Fruit fly (Drosophila melanogaster) whole organism, embryonic: ENCODE data around the gene CG11454.

Source experiments
- Adf1 ChIP-seq: fragments of 200-800 bp; sonication (Bioruptor generic); IDR thresholded peaks from 2 replicates; pipeline ENCODE4 v1.3.6; 2022; ENCODE audit warnings: missing biosample characterization, missing genetic modification characterization
- Atf-2 ChIP-seq: fragments of 200-800 bp; sonication (Bioruptor generic); optimal IDR thresholded peaks from 2 replicates; lab custom pipeline; 2016; ENCODE audit warnings: missing biosample characterization, missing genetic modification characterization
- Atf6 ChIP-seq: fragments of 200-800 bp; sonication (Bioruptor generic); IDR thresholded peaks from 2 replicates; pipeline ENCODE4 v1.3.6; 2022; ENCODE audit warnings: missing biosample characterization, missing genetic modification characterization
- Bgb ChIP-seq: fragments of 200-800 bp; sonication (Bioruptor generic); IDR thresholded peaks from 2 replicates; pipeline ENCODE4 v1.3.6; 2022; ENCODE audit warnings: missing biosample characterization, missing genetic modification characterization; ENCODE audit not compliant: partially characterized antibody
- CG10543 ChIP-seq: fragments of 200-800 bp; sonication (Bioruptor generic); optimal IDR thresholded peaks from 3 replicates; lab custom pipeline; 2017; ENCODE audit warnings: missing biosample characterization, mild to moderate bottlenecking, missing genetic modification characterization, moderate library complexity
- CG11085 ChIP-seq: fragments of 200-800 bp; sonication (Bioruptor generic); IDR thresholded peaks from 2 replicates; pipeline ENCODE4 v1.3.6; 2022; ENCODE audit warnings: missing biosample characterization, missing genetic modification characterization
- CG11723 ChIP-seq: fragments of 200-800 bp; sonication (Bioruptor generic); optimal IDR thresholded peaks from 2 replicates; lab custom pipeline; 2017; ENCODE audit warnings: missing biosample characterization, mild to moderate bottlenecking, missing genetic modification characterization
- CG14667 ChIP-seq: fragments of 200-800 bp; sonication (Bioruptor generic); IDR thresholded peaks from 2 replicates; pipeline ENCODE4 v1.3.6; 2022; ENCODE audit warnings: missing biosample characterization, missing genetic modification characterization
- CG15514 ChIP-seq: fragments of 200-800 bp; sonication (Bioruptor generic); optimal IDR thresholded peaks from 3 replicates; lab custom pipeline; 2017; ENCODE audit warnings: missing biosample characterization, missing genetic modification characterization, mild to moderate bottlenecking, moderate library complexity, missing genetic modification reagents
- CG15696 ChIP-seq: fragments of 200-800 bp; sonication (Bioruptor generic); optimal IDR thresholded peaks from 2 replicates; lab custom pipeline; 2019; ENCODE audit warnings: missing biosample characterization, mild to moderate bottlenecking, missing genetic modification characterization, moderate library complexity
- CG16815 ChIP-seq: fragments of 200-800 bp; sonication (Bioruptor generic); optimal IDR thresholded peaks from 3 replicates; lab custom pipeline; 2017; ENCODE audit warnings: missing biosample characterization, mild to moderate bottlenecking, missing genetic modification characterization
- CG17568 ChIP-seq: fragments of 200-800 bp; sonication (Bioruptor generic); optimal IDR thresholded peaks from 2 replicates; lab custom pipeline; 2018; ENCODE audit warnings: missing biosample characterization, mild to moderate bottlenecking, missing genetic modification characterization, moderate library complexity
- CG17912 ChIP-seq: fragments of 200-800 bp; sonication (Bioruptor generic); optimal IDR thresholded peaks from 2 replicates; lab custom pipeline; 2018; ENCODE audit warnings: missing biosample characterization, mild to moderate bottlenecking, missing genetic modification characterization
- CG18476 ChIP-seq: fragments of 200-800 bp; sonication (Bioruptor generic); optimal IDR thresholded peaks from 2 replicates; lab custom pipeline; 2016; ENCODE audit warnings: missing biosample characterization, mild to moderate bottlenecking, missing genetic modification characterization
- CG2129 ChIP-seq: fragments of 200-800 bp; sonication (Bioruptor generic); IDR thresholded peaks from 2 replicates; pipeline ENCODE4 v1.3.6; 2022; ENCODE audit warnings: missing biosample characterization, missing genetic modification characterization; ENCODE audit not compliant: partially characterized antibody
- CG34224 ChIP-seq: fragments of 200-800 bp; sonication (Bioruptor generic); IDR thresholded peaks from 3 replicates; pipeline ENCODE4 v1.3.6; 2022; ENCODE audit warnings: missing biosample characterization, missing genetic modification characterization; ENCODE audit not compliant: partially characterized antibody
- CG3726 ChIP-seq: fragments of 200-800 bp; sonication (Bioruptor generic); IDR thresholded peaks from 3 replicates; pipeline ENCODE4, ENCODE4 v1.3.6; 2022; ENCODE audit warnings: missing biosample characterization, missing genetic modification characterization
- CG3838 ChIP-seq: fragments of 200-800 bp; sonication (Bioruptor generic); optimal IDR thresholded peaks from 3 replicates; lab custom pipeline; 2016; ENCODE audit warnings: missing biosample characterization, missing genetic modification characterization
- CG7556 ChIP-seq: fragments of 200-800 bp; sonication (Bioruptor generic); optimal IDR thresholded peaks from 2 replicates; lab custom pipeline; 2017; ENCODE audit warnings: missing biosample characterization, mild to moderate bottlenecking, missing genetic modification characterization
- CG7928 ChIP-seq: fragments of 200-800 bp; sonication (Bioruptor generic); optimal IDR thresholded peaks from 2 replicates; lab custom pipeline; 2017; ENCODE audit warnings: missing biosample characterization, mild to moderate bottlenecking, missing genetic modification characterization
- CG8478 ChIP-seq: fragments of >200 bp; optimal IDR thresholded peaks from 2 replicates; lab custom pipeline; 2018
- CG8944 ChIP-seq: fragments of 200-800 bp; sonication (Bioruptor generic); optimal IDR thresholded peaks from 3 replicates; lab custom pipeline; 2016; ENCODE audit warnings: missing biosample characterization, missing genetic modification characterization
- CG9609 ChIP-seq: fragments of 200-800 bp; sonication (Bioruptor generic); optimal IDR thresholded peaks from 3 replicates; lab custom pipeline; 2016; ENCODE audit warnings: missing biosample characterization, missing genetic modification characterization
- CG9797 ChIP-seq: fragments of 200-800 bp; sonication (Bioruptor generic); optimal IDR thresholded peaks from 3 replicates; lab custom pipeline; 2018; ENCODE audit warnings: missing biosample characterization, mild to moderate bottlenecking, missing genetic modification characterization
- CrebB ChIP-seq: fragments of 200-800 bp; sonication (Bioruptor generic); optimal IDR thresholded peaks from 3 replicates; lab custom pipeline; 2018; ENCODE audit warnings: missing biosample characterization, mild to moderate bottlenecking, missing genetic modification characterization
- Dbx ChIP-seq: fragments of 200-800 bp; sonication (Bioruptor generic); IDR thresholded peaks from 3 replicates; pipeline ENCODE4 v1.3.6; 2022; ENCODE audit warnings: missing biosample characterization, missing genetic modification characterization
- Dek ChIP-seq: fragments of 200-800 bp; sonication (Bioruptor generic); optimal IDR thresholded peaks from 3 replicates; lab custom pipeline; 2019; ENCODE audit warnings: missing biosample characterization, mild to moderate bottlenecking, missing genetic modification characterization, moderate library complexity
- Doc2 ChIP-seq: fragments of 200-800 bp; sonication (Bioruptor generic); IDR thresholded peaks from 2 replicates; pipeline ENCODE4 v1.3.6; 2022; ENCODE audit warnings: missing biosample characterization, missing genetic modification characterization
- Drgx ChIP-seq: fragments of 200-800 bp; sonication (Bioruptor generic); IDR thresholded peaks from 2 replicates; pipeline ENCODE4 v1.3.6; 2022; ENCODE audit warnings: missing biosample characterization, missing genetic modification characterization
- H2.0 ChIP-seq: fragments of 200-800 bp; sonication (Bioruptor generic); IDR thresholded peaks from 2 replicates; pipeline ENCODE4 v1.3.6; 2022; ENCODE audit warnings: missing biosample characterization, missing genetic modification characterization
- Hmx ChIP-seq: fragments of 200-800 bp; sonication (Bioruptor generic); optimal IDR thresholded peaks from 2 replicates; lab custom pipeline; 2016; ENCODE audit warnings: missing biosample characterization, missing genetic modification characterization
- MBD-R2 ChIP-seq: fragments of 200-800 bp; sonication (Bioruptor generic); IDR thresholded peaks from 2 replicates; pipeline ENCODE4 v1.3.6; 2022; ENCODE audit warnings: missing biosample characterization, missing genetic modification characterization
- MESR4 ChIP-seq: fragments of 200-800 bp; sonication (Bioruptor generic); optimal IDR thresholded peaks from 2 replicates; lab custom pipeline; 2018; ENCODE audit warnings: missing biosample characterization, mild to moderate bottlenecking, missing genetic modification characterization, moderate library complexity
- Mes4 ChIP-seq: fragments of 200-800 bp; sonication (Bioruptor generic); optimal IDR thresholded peaks from 2 replicates; lab custom pipeline; 2016; ENCODE audit warnings: missing biosample characterization, missing genetic modification characterization
- Nf-YC ChIP-seq: fragments of 200-800 bp; optimal IDR thresholded peaks from 3 replicates; lab custom pipeline; 2019; ENCODE audit warnings: missing biosample characterization, mild to moderate bottlenecking, missing genetic modification characterization, moderate library complexity
- Oaz ChIP-seq: fragments of 200-800 bp; sonication (Bioruptor generic); IDR thresholded peaks from 2 replicates; pipeline ENCODE4 v1.3.6; 2022; ENCODE audit warnings: missing biosample characterization, missing genetic modification characterization
- TFAM ChIP-seq: fragments of 200-800 bp; sonication (Bioruptor generic); optimal IDR thresholded peaks from 2 replicates; lab custom pipeline; 2017; ENCODE audit warnings: missing biosample characterization, missing genetic modification characterization, inconsistent platforms
- Tbp ChIP-seq: fragments of >200 bp; optimal IDR thresholded peaks from 2 replicates; lab custom pipeline; 2018; ENCODE audit warnings: missing biosample characterization, missing genetic modification characterization
- aop ChIP-seq: fragments of 200-800 bp; sonication (Bioruptor generic); IDR thresholded peaks from 2 replicates; pipeline ENCODE4 v1.3.6; 2022; ENCODE audit warnings: missing biosample characterization, missing genetic modification characterization
- az2 ChIP-seq: fragments of 200-800 bp; sonication (Bioruptor generic); optimal IDR thresholded peaks from 3 replicates; lab custom pipeline; 2016; ENCODE audit warnings: missing biosample characterization, missing genetic modification characterization
- croc ChIP-seq: fragments of 200-800 bp; sonication (Bioruptor generic); conservative IDR thresholded peaks from 3 replicates; pipeline ENCODE4 v1.3.6; 2022; ENCODE audit warnings: missing biosample characterization, missing genetic modification characterization
- dm ChIP-seq: fragments of 200-800 bp; sonication (Bioruptor generic); optimal IDR thresholded peaks from 3 replicates; lab custom pipeline; 2016; ENCODE audit warnings: missing biosample characterization, missing genetic modification characterization
- grau ChIP-seq: fragments of 200-800 bp; optimal IDR thresholded peaks from 3 replicates; lab custom pipeline; 2019; ENCODE audit warnings: missing biosample characterization, mild to moderate bottlenecking, missing genetic modification characterization, moderate library complexity
- inv ChIP-seq: fragments of 200-800 bp; sonication (Bioruptor generic); IDR thresholded peaks from 2 replicates; pipeline ENCODE4 v1.3.6; 2022; ENCODE audit warnings: missing biosample characterization, missing genetic modification characterization; ENCODE audit not compliant: partially characterized antibody
- jigr1 ChIP-seq: fragments of 200-800 bp; sonication (Bioruptor generic); IDR thresholded peaks from 3 replicates; pipeline ENCODE4 v1.3.6; 2022; ENCODE audit warnings: missing biosample characterization, missing genetic modification characterization
- jumu ChIP-seq: fragments of 200-800 bp; sonication (Bioruptor generic); optimal IDR thresholded peaks from 3 replicates; lab custom pipeline; 2016; ENCODE audit warnings: missing biosample characterization, missing genetic modification characterization
- klu ChIP-seq: fragments of 200-800 bp; sonication (Bioruptor generic); IDR thresholded peaks from 2 replicates; pipeline ENCODE4 v1.3.6; 2022; ENCODE audit warnings: missing biosample characterization, missing genetic modification characterization
- knrl ChIP-seq: fragments of 200-800 bp; sonication (Bioruptor generic); IDR thresholded peaks from 3 replicates; pipeline ENCODE4 v1.3.6; 2022; ENCODE audit warnings: missing biosample characterization, missing genetic modification characterization; ENCODE audit not compliant: partially characterized antibody
- mld ChIP-seq: fragments of 200-800 bp; sonication (Bioruptor generic); IDR thresholded peaks from 3 replicates; pipeline ENCODE4 v1.3.6; 2022; ENCODE audit warnings: missing biosample characterization, missing genetic modification characterization; ENCODE audit not compliant: partially characterized antibody
- pnt ChIP-seq: fragments of 200-800 bp; sonication (Bioruptor generic); optimal IDR thresholded peaks from 3 replicates; lab custom pipeline; 2016; ENCODE audit warnings: missing biosample characterization, missing genetic modification characterization
- pum ChIP-seq: fragments of 200-800 bp; sonication (Bioruptor generic); optimal IDR thresholded peaks from 2 replicates; lab custom pipeline; 2016; ENCODE audit warnings: missing biosample characterization, missing genetic modification characterization
- tna ChIP-seq: fragments of 200-800 bp; sonication (Bioruptor generic); IDR thresholded peaks from 2 replicates; pipeline ENCODE4 v1.3.6; 2022; ENCODE audit warnings: missing biosample characterization, missing genetic modification characterization; ENCODE audit not compliant: partially characterized antibody

The CG11454 gene

dm6 chr2L:94639-95059 is 48.5 kb upstream of the CG11454 start, which contains the start of gene Zir (continued):
- no peak for TF ChIP-seq croc (GFP tag; lab: Robert Waterston, UW)
- no peak for TF ChIP-seq CG9797 (GFP tag; lab: Kevin White, UChicago)
- TF ChIP-seq Hmx (GFP tag; lab: Kevin White, UChicago): no peak
- peak; percentile 78 for TF ChIP-seq Bgb (GFP tag; lab: Robert Waterston, UW)
- peak; percentile 45; the same call in 1 of the 2 replicates for TF ChIP-seq CG2129 (GFP tag; lab: Robert Waterston, UW)
- no peak for TF ChIP-seq Dek (tag; lab: Kevin White, UChicago)
- no peak for TF ChIP-seq Doc2
- TF ChIP-seq CG8478 (lab: Kevin White, UChicago): no peak
- TF ChIP-seq klu (GFP tag; lab: Robert Waterston, UW): no peak
- TF ChIP-seq CG7556 (GFP tag; lab: Kevin White, UChicago): no peak
- no peak for TF ChIP-seq CG3838 (GFP tag; lab: Kevin White, UChicago)
- no peak for TF ChIP-seq pnt (GFP tag; lab: Kevin White, UChicago)
- TF ChIP-seq knrl (GFP tag; lab: Robert Waterston, UW): no peak; the same call in 1 of the 3 replicates
- peak; percentile 66 for TF ChIP-seq CG34224
- peak; percentile 61 for TF ChIP-seq inv (GFP tag; lab: Robert Waterston, UW)
- TF ChIP-seq mld (GFP tag; lab: Robert Waterston, UW): peak; percentile 39; the same call in 2 of the 3 replicates
- no peak for TF ChIP-seq CG8944 (GFP tag; lab: Kevin White, UChicago)
- TF ChIP-seq aop (GFP tag; lab: Robert Waterston, UW): no peak
- TF ChIP-seq CG16815: no peak
- peak; percentile 74 for TF ChIP-seq MESR4 (GFP tag; lab: Kevin White, UChicago)
- no peak for TF ChIP-seq Mes4 (GFP tag; lab: Kevin White, UChicago)
- TF ChIP-seq Oaz: no peak
- TF ChIP-seq Tbp (GFP tag; lab: Kevin White, UChicago): no peak
- TF ChIP-seq CG11085 (GFP tag; lab: Robert Waterston, UW): no peak
- TF ChIP-seq TFAM (GFP tag; lab: Kevin White, UChicago): no peak
- TF ChIP-seq CG14667 (GFP tag; lab: Robert Waterston, UW): no peak
- TF ChIP-seq CG3726 (GFP tag; lab: Robert Waterston, UW): no peak
- TF ChIP-seq CG9609: no peak
- TF ChIP-seq CG15514: peak; percentile 99
- no peak for TF ChIP-seq CG11723 (GFP tag; lab: Kevin White, UChicago)
- no peak for TF ChIP-seq jigr1
- peak; percentile 7 for TF ChIP-seq CG7928 (GFP tag; lab: Kevin White, UChicago)
- TF ChIP-seq grau (tag; lab: Kevin White, UChicago): no peak
- TF ChIP-seq Atf-2 (GFP tag; lab: Kevin White, UChicago): no peak
- TF ChIP-seq Drgx: no peak
- peak; percentile 58 for TF ChIP-seq Adf1
- no peak for TF ChIP-seq H2.0 (GFP tag; lab: Robert Waterston, UW)
- no peak for TF ChIP-seq CrebB
- TF ChIP-seq Nf-YC: no peak
- peak; percentile 35; the same call in 1 of the 2 replicates for TF ChIP-seq MBD-R2 (GFP tag; lab: Robert Waterston, UW)
- no peak for TF ChIP-seq Dbx (GFP tag; lab: Robert Waterston, UW)
- no peak for TF ChIP-seq az2 (GFP tag; lab: Kevin White, UChicago)
- no peak for TF ChIP-seq dm (GFP tag; lab: Kevin White, UChicago)
- no peak for TF ChIP-seq pum (GFP tag; lab: Kevin White, UChicago)
- no peak for TF ChIP-seq CG15696 (tag; lab: Kevin White, UChicago)
- TF ChIP-seq tna (GFP tag; lab: Robert Waterston, UW): peak; percentile 77
- TF ChIP-seq CG10543 (GFP tag; lab: Kevin White, UChicago): no peak
- no peak for TF ChIP-seq CG17568 (GFP tag; lab: Kevin White, UChicago)
- peak; percentile 15; the same call in 1 of the 2 replicates for TF ChIP-seq Atf6
- no peak for TF ChIP-seq jumu
- peak; percentile 34 for TF ChIP-seq CG17912 (GFP tag; lab: Kevin White, UChicago)
- TF ChIP-seq CG18476: no peak
